Worm (Caenorhabditis elegans): Measurements from ENCODE around the gene R08C7.12.

Gene R08C7.12

ce11 chrIV:4445711-4446290, 3.7 kb upstream of the R08C7.12 start, which contains the start of the genes wapl-1 and htz-1 (continued):
- peak; percentile 39; the same call in 1 of the 2 replicates for TF ChIP-seq ceh-44 (GFP tag; IDR thresholded peaks at IDR 0.05)
- TF ChIP-seq dpl-1 (GFP tag; optimal IDR thresholded peaks at IDR 0.05): peak; percentile 98
- peak; percentile 76 for TF ChIP-seq lin-15B (tag; optimal IDR thresholded peaks at IDR 0.05)
- peak; percentile 97 for TF ChIP-seq nhr-6 (tag; optimal IDR thresholded peaks at IDR 0.05)
- peak; percentile 98 for TF ChIP-seq dve-1 (tag; optimal IDR thresholded peaks at IDR 0.05; ENCODE audit: insufficient read depth)

- TF ChIP-seq ceh-32 (tag; optimal IDR thresholded peaks at IDR 0.05; ENCODE audit: poor library complexity) (no peak), nhr-42 (GFP tag; IDR thresholded peaks at IDR 0.05) (no peak), tag-97 (GFP tag; IDR thresholded peaks at IDR 0.05) (no peak), nhr-25 (tag; optimal IDR thresholded peaks at IDR 0.05; ENCODE audit: borderline replicate concordance, insufficient read depth) (no peak), nhr-111 (GFP tag; optimal IDR thresholded peaks at IDR 0.05) (no peak), dpl-1 (GFP tag; optimal IDR thresholded peaks at IDR 0.05) (peak; percentile 56), ztf-11 (tag; optimal IDR thresholded peaks at IDR 0.05) (no peak), zfp-2 (tag; optimal IDR thresholded peaks at IDR 0.05) (no peak), unc-130 (GFP tag; optimal IDR thresholded peaks at IDR 0.05) (no peak), Y75B8A.6 (GFP tag; IDR thresholded peaks at IDR 0.05) (no peak), lir-3 (tag; optimal IDR thresholded peaks at IDR 0.05) (no peak), zfp-3 (GFP tag; conservative IDR thresholded peaks at IDR 0.05) (no peak), F49E8.2 (tag; optimal IDR thresholded peaks at IDR 0.05; ENCODE audit: borderline replicate concordance) (no peak), lim-7 (GFP tag; IDR thresholded peaks at IDR 0.05) (no peak), mdl-1 (tag; optimal IDR thresholded peaks at IDR 0.05) (no peak), Y105C5A.15 (GFP tag; IDR thresholded peaks at IDR 0.05) (no peak), hif-1 (tag; optimal IDR thresholded peaks at IDR 0.05) (no peak), nhr-11 (tag; optimal IDR thresholded peaks at IDR 0.05) (no peak), tra-1 (GFP tag; IDR thresholded peaks at IDR 0.05) (no peak), zag-1 (tag; optimal IDR thresholded peaks at IDR 0.05) (no peak), lin-15B (tag; optimal IDR thresholded peaks at IDR 0.05) (no peak), daf-8 (GFP tag; IDR thresholded peaks at IDR 0.05) (no peak), D1046.2 (GFP tag; IDR thresholded peaks at IDR 0.05) (no peak), egl-27 (tag; optimal IDR thresholded peaks at IDR 0.05) (no peak), nhr-77 (tag; optimal IDR thresholded peaks at IDR 0.05) (no peak), unc-39 (tag; optimal IDR thresholded peaks at IDR 0.05) (no peak), R02D3.7 (tag; optimal IDR thresholded peaks at IDR 0.05) (no peak), lin-39 (tag; optimal IDR thresholded peaks at IDR 0.05) (no peak), zip-11 (GFP tag; IDR thresholded peaks at IDR 0.05) (no peak), hmg-1.1 (GFP tag; IDR thresholded peaks at IDR 0.05) (no peak; the same call in 1 of the 2 replicates), F10B5.3 (tag; optimal IDR thresholded peaks at IDR 0.05) (no peak), mdt-29 (GFP tag; IDR thresholded peaks at IDR 0.05) (no peak), sdz-12 (GFP tag; optimal IDR thresholded peaks at IDR 0.05) (no peak), spr-1 (tag; optimal IDR thresholded peaks at IDR 0.05) (no peak), nhr-237 (tag; optimal IDR thresholded peaks at IDR 0.05) (no peak), T26A8.4 (GFP tag; IDR thresholded peaks at IDR 0.05) (0 out of 2 replicates have a peak, but pooled peaks have one; percentile 10), ceh-28 (tag; optimal IDR thresholded peaks at IDR 0.05) (peak; percentile 52), Y5F2A.4 (GFP tag; optimal IDR thresholded peaks at IDR 0.05) (peak; percentile 11), gei-8 (GFP tag; optimal IDR thresholded peaks at IDR 0.05) (no peak), ctbp-1 (GFP tag; IDR thresholded peaks at IDR 0.05) (0 out of 2 replicates have a peak, but pooled peaks have one; percentile 28), lin-29 (GFP tag; IDR thresholded peaks at IDR 0.05) (no peak), ceh-20 (GFP tag; IDR thresholded peaks at IDR 0.05) (no peak), ceh-44 (GFP tag; IDR thresholded peaks at IDR 0.05) (no peak), mep-1 (tag; optimal IDR thresholded peaks at IDR 0.05) (peak; percentile 46), fkh-10 (GFP tag; optimal IDR thresholded peaks at IDR 0.05) (no peak), cey-2 (tag; optimal IDR thresholded peaks at IDR 0.05; ENCODE audit: borderline replicate concordance, insufficient read depth) (no peak)
Measured at ce11 chrIV:4446884-4447283, 2.7 kb upstream of the R08C7.12 start.

Measured in whole organism, L4 larva.